Fruit fly (Drosophila melanogaster) whole organism, embryonic: ENCODE measurements around the gene CG11095.

Source experiments
- Adf1 ChIP-seq: fragments of 200-800 bp; sonication (Bioruptor generic); IDR thresholded peaks from 2 replicates; pipeline ENCODE4 v1.3.6; 2022; ENCODE audit warnings: missing biosample characterization, missing genetic modification characterization
- Atf-2 ChIP-seq: fragments of 200-800 bp; sonication (Bioruptor generic); optimal IDR thresholded peaks from 2 replicates; lab custom pipeline; 2016; ENCODE audit warnings: missing biosample characterization, missing genetic modification characterization
- Bdp1 ChIP-seq: fragments of 200-800 bp; sonication (Bioruptor generic); optimal IDR thresholded peaks from 3 replicates; lab custom pipeline; 2016; ENCODE audit warnings: missing biosample characterization, missing genetic modification characterization
- Bgb ChIP-seq: fragments of 200-800 bp; sonication (Bioruptor generic); IDR thresholded peaks from 2 replicates; pipeline ENCODE4 v1.3.6; 2022; ENCODE audit warnings: missing biosample characterization, missing genetic modification characterization; ENCODE audit not compliant: partially characterized antibody
- Blimp-1 ChIP-seq: fragments of 200-800 bp; sonication (Bioruptor generic); optimal IDR thresholded peaks from 3 replicates; lab custom pipeline; 2018; ENCODE audit warnings: missing biosample characterization, missing genetic modification characterization, mild to moderate bottlenecking, moderate library complexity, missing genetic modification reagents
- BtbVII ChIP-seq: fragments of 200-800 bp; sonication (Bioruptor generic); optimal IDR thresholded peaks from 3 replicates; lab custom pipeline; 2017; ENCODE audit warnings: missing biosample characterization, mild to moderate bottlenecking, missing genetic modification characterization
- CG10462 ChIP-seq: fragments of 200-800 bp; sonication (Bioruptor generic); optimal IDR thresholded peaks from 2 replicates; lab custom pipeline; 2016; ENCODE audit warnings: missing biosample characterization, missing genetic modification characterization
- CG12071 ChIP-seq: fragments of 200-800 bp; sonication (Bioruptor generic); optimal IDR thresholded peaks from 3 replicates; lab custom pipeline; 2018; ENCODE audit warnings: missing biosample characterization, mild to moderate bottlenecking, missing genetic modification characterization
- CG12942 ChIP-seq: fragments of 200-800 bp; sonication (Bioruptor generic); optimal IDR thresholded peaks from 3 replicates; lab custom pipeline; 2016; ENCODE audit warnings: missing biosample characterization, missing genetic modification characterization
- CG13624 ChIP-seq: fragments of 200-800 bp; sonication (Bioruptor generic); optimal IDR thresholded peaks from 2 replicates; lab custom pipeline; 2016; ENCODE audit warnings: missing biosample characterization, missing genetic modification characterization
- CG15514 ChIP-seq: fragments of 200-800 bp; sonication (Bioruptor generic); optimal IDR thresholded peaks from 3 replicates; lab custom pipeline; 2017; ENCODE audit warnings: missing biosample characterization, missing genetic modification characterization, mild to moderate bottlenecking, moderate library complexity, missing genetic modification reagents
- CG17361 ChIP-seq: fragments of 200-800 bp; sonication (Bioruptor generic); IDR thresholded peaks from 3 replicates; pipeline ENCODE4 v1.3.6; 2022; ENCODE audit warnings: missing biosample characterization, missing genetic modification characterization
- CG17568 ChIP-seq: fragments of 200-800 bp; sonication (Bioruptor generic); optimal IDR thresholded peaks from 2 replicates; lab custom pipeline; 2018; ENCODE audit warnings: missing biosample characterization, mild to moderate bottlenecking, missing genetic modification characterization, moderate library complexity
- CG1792 ChIP-seq: fragments of 200-800 bp; sonication (Bioruptor generic); optimal IDR thresholded peaks from 2 replicates; lab custom pipeline; 2016; ENCODE audit warnings: missing biosample characterization, missing genetic modification characterization
- CG2120 ChIP-seq: fragments of 200-800 bp; sonication (Bioruptor generic); optimal IDR thresholded peaks from 3 replicates; lab custom pipeline; 2016; ENCODE audit warnings: missing biosample characterization, missing genetic modification characterization
- CG42726 ChIP-seq: fragments of 200-800 bp; sonication (Bioruptor generic); IDR thresholded peaks from 2 replicates; pipeline ENCODE4 v1.3.6; 2022; ENCODE audit warnings: missing biosample characterization, missing genetic modification characterization; ENCODE audit not compliant: partially characterized antibody
- CG6813 ChIP-seq: fragments of 200-800 bp; sonication (Bioruptor generic); optimal IDR thresholded peaks from 2 replicates; lab custom pipeline; 2017; ENCODE audit warnings: missing biosample characterization, missing genetic modification characterization, mild to moderate bottlenecking, moderate library complexity, missing genetic modification reagents
- CG7745 ChIP-seq: fragments of 200-800 bp; sonication (Bioruptor generic); optimal IDR thresholded peaks from 2 replicates; lab custom pipeline; 2018; ENCODE audit warnings: missing biosample characterization, mild to moderate bottlenecking, missing genetic modification characterization, moderate library complexity
- CG8478 ChIP-seq: fragments of >200 bp; optimal IDR thresholded peaks from 2 replicates; lab custom pipeline; 2018
- CG9609 ChIP-seq: fragments of 200-800 bp; sonication (Bioruptor generic); optimal IDR thresholded peaks from 3 replicates; lab custom pipeline; 2016; ENCODE audit warnings: missing biosample characterization, missing genetic modification characterization
- CrebB ChIP-seq: fragments of 200-800 bp; sonication (Bioruptor generic); optimal IDR thresholded peaks from 3 replicates; lab custom pipeline; 2018; ENCODE audit warnings: missing biosample characterization, mild to moderate bottlenecking, missing genetic modification characterization
- Dad ChIP-seq: fragments of 200-800 bp; sonication (Bioruptor generic); optimal IDR thresholded peaks from 3 replicates; lab custom pipeline; 2016; ENCODE audit warnings: missing biosample characterization, missing genetic modification characterization
- Doc2 ChIP-seq: fragments of 200-800 bp; sonication (Bioruptor generic); IDR thresholded peaks from 2 replicates; pipeline ENCODE4 v1.3.6; 2022; ENCODE audit warnings: missing biosample characterization, missing genetic modification characterization
- Doc3 ChIP-seq: fragments of 200-800 bp; sonication (Bioruptor generic); IDR thresholded peaks from 3 replicates; pipeline ENCODE4 v1.3.6; 2022; ENCODE audit warnings: missing biosample characterization, missing genetic modification characterization; ENCODE audit not compliant: partially characterized antibody
- Drgx ChIP-seq: fragments of 200-800 bp; sonication (Bioruptor generic); IDR thresholded peaks from 2 replicates; pipeline ENCODE4 v1.3.6; 2022; ENCODE audit warnings: missing biosample characterization, missing genetic modification characterization
- Hey ChIP-seq: fragments of 200-800 bp; sonication (Bioruptor generic); optimal IDR thresholded peaks from 3 replicates; lab custom pipeline; 2018; ENCODE audit warnings: missing biosample characterization, mild to moderate bottlenecking, missing genetic modification characterization
- Hr51 ChIP-seq, 2 experiments: fragments of 200-800 bp; sonication (Bioruptor generic); optimal IDR thresholded peaks; 2 replicates in 1 of 2; 3 replicates in 1 of 2; lab custom pipeline; 2016 to 2018; ENCODE audit warnings: missing biosample characterization in 2 of 2, missing genetic modification characterization in 2 of 2, mild to moderate bottlenecking in 1 of 2, moderate library complexity in 1 of 2
- Kr ChIP-seq: fragments of 200-800 bp; sonication (Bioruptor generic); optimal IDR thresholded peaks from 2 replicates; lab custom pipeline; 2017; ENCODE audit warnings: missing biosample characterization, mild to moderate bottlenecking, missing genetic modification characterization
- Nf-YA ChIP-seq: fragments of 200-800 bp; sonication (Bioruptor generic); IDR thresholded peaks from 2 replicates; pipeline ENCODE4 v1.3.6; 2022; ENCODE audit warnings: missing biosample characterization, missing genetic modification characterization
- NfI ChIP-seq: fragments of 200-800 bp; sonication (Bioruptor generic); optimal IDR thresholded peaks from 3 replicates; lab custom pipeline; 2018; ENCODE audit warnings: missing biosample characterization, mild to moderate bottlenecking, missing genetic modification characterization, moderate library complexity
- TFAM ChIP-seq: fragments of 200-800 bp; sonication (Bioruptor generic); optimal IDR thresholded peaks from 2 replicates; lab custom pipeline; 2017; ENCODE audit warnings: missing biosample characterization, missing genetic modification characterization, inconsistent platforms
- Usf ChIP-seq: fragments of 200-800 bp; sonication (Bioruptor generic); optimal IDR thresholded peaks from 2 replicates; lab custom pipeline; 2017; ENCODE audit warnings: missing genotype, missing biosample characterization, missing genetic modification characterization
- Xrp1 ChIP-seq: fragments of 200-800 bp; sonication (Bioruptor generic); IDR thresholded peaks from 2 replicates; pipeline ENCODE4 v1.3.6; 2022; ENCODE audit warnings: missing biosample characterization, missing genetic modification characterization
- YL-1 ChIP-seq: fragments of 200-800 bp; sonication (Bioruptor generic); optimal IDR thresholded peaks from 3 replicates; lab custom pipeline; 2017; ENCODE audit warnings: missing biosample characterization, mild to moderate bottlenecking, missing genetic modification characterization
- bab2 ChIP-seq: fragments of 200-800 bp; sonication (Bioruptor generic); optimal IDR thresholded peaks from 2 replicates; lab custom pipeline; 2016; ENCODE audit warnings: missing biosample characterization, missing genetic modification characterization
- bbx ChIP-seq: fragments of 200-800 bp; sonication (Bioruptor generic); IDR thresholded peaks from 2 replicates; pipeline ENCODE4 v1.3.6; 2022; ENCODE audit warnings: missing biosample characterization, missing genetic modification characterization; ENCODE audit not compliant: partially characterized antibody
- cato ChIP-seq: fragments of 200-800 bp; sonication (Bioruptor generic); optimal IDR thresholded peaks from 2 replicates; lab custom pipeline; 2016; ENCODE audit warnings: missing biosample characterization, missing genetic modification characterization, borderline replicate concordance
- chinmo ChIP-seq: fragments of 200-800 bp; sonication (Bioruptor generic); IDR thresholded peaks from 4 replicates; pipeline ENCODE4 v1.3.6; 2022; ENCODE audit warnings: missing biosample characterization, missing genetic modification characterization; ENCODE audit not compliant: partially characterized antibody
- dimm ChIP-seq: fragments of 200-800 bp; sonication (Bioruptor generic); IDR thresholded peaks from 2 replicates; pipeline ENCODE4 v1.3.6; 2022; ENCODE audit warnings: missing biosample characterization, missing genetic modification characterization
- eve ChIP-seq, 2 experiments: fragments of >200 bp; optimal IDR thresholded peaks; 2 replicates each; lab custom pipeline; 2017; ENCODE audit warnings: missing biosample characterization in 2 of 2, missing genetic modification characterization in 2 of 2
- exex ChIP-seq: fragments of 200-800 bp; sonication (Bioruptor generic); optimal IDR thresholded peaks from 4 replicates; lab custom pipeline; 2018; ENCODE audit warnings: missing biosample characterization, mild to moderate bottlenecking, missing genetic modification characterization, moderate library complexity
- hth ChIP-seq: fragments of >200 bp; optimal IDR thresholded peaks from 2 replicates; lab custom pipeline; 2017; ENCODE audit warnings: inconsistent platforms
- lab ChIP-seq: fragments of 200-800 bp; sonication (Bioruptor generic); optimal IDR thresholded peaks from 3 replicates; lab custom pipeline; 2017; ENCODE audit warnings: missing biosample characterization, missing genetic modification characterization, mild to moderate bottlenecking, moderate library complexity, missing genetic modification reagents
- lilli ChIP-seq: fragments of 200-800 bp; sonication (Bioruptor generic); optimal IDR thresholded peaks from 3 replicates; lab custom pipeline; 2016; ENCODE audit warnings: missing biosample characterization, missing genetic modification characterization
- mld ChIP-seq: fragments of 200-800 bp; sonication (Bioruptor generic); IDR thresholded peaks from 3 replicates; pipeline ENCODE4 v1.3.6; 2022; ENCODE audit warnings: missing biosample characterization, missing genetic modification characterization; ENCODE audit not compliant: partially characterized antibody
- phol ChIP-seq: fragments of 200-800 bp; sonication (Bioruptor generic); optimal IDR thresholded peaks from 3 replicates; lab custom pipeline; 2018; ENCODE audit warnings: missing biosample characterization, mild to moderate bottlenecking, missing genetic modification characterization, moderate library complexity
- schlank ChIP-seq: fragments of 200-800 bp; sonication (Bioruptor generic); optimal IDR thresholded peaks from 2 replicates; lab custom pipeline; 2018; ENCODE audit warnings: missing biosample characterization, mild to moderate bottlenecking, missing genetic modification characterization
- shn ChIP-seq: fragments of 200-800 bp; sonication (Bioruptor generic); optimal IDR thresholded peaks from 3 replicates; lab custom pipeline; 2016; ENCODE audit warnings: missing biosample characterization, missing genetic modification characterization
- sqz ChIP-seq: fragments of 200-800 bp; sonication (Bioruptor generic); optimal IDR thresholded peaks from 3 replicates; lab custom pipeline; 2018; ENCODE audit warnings: missing biosample characterization, mild to moderate bottlenecking, missing genetic modification characterization
- toy ChIP-seq: fragments of 200-800 bp; sonication (Bioruptor generic); IDR thresholded peaks from 2 replicates; pipeline ENCODE4 v1.3.6; 2022; ENCODE audit warnings: missing biosample characterization, missing genetic modification characterization

Gene CG11095

dm6 chrX:13788973-13789682 is 22.4 kb upstream of the CG11095 start (continued):
- TF ChIP-seq Hr51 (GFP tag; optimal IDR thresholded peaks at IDR 0.05; lab: Kevin White, UChicago) (peak in 1 of 2 experiments; percentile 50), CG9609 (no peak), eve (GFP tag; optimal IDR thresholded peaks at IDR 0.05; lab: Kevin White, UChicago) (peak in 1 of 2 experiments; percentile 83), BtbVII (GFP tag; lab: Kevin White, UChicago) (peak; percentile 24), TFAM (no peak), mld (GFP tag; lab: Robert Waterston, UW) (no peak), Doc2 (GFP tag; lab: Robert Waterston, UW) (no peak), CG42726 (GFP tag; lab: Robert Waterston, UW) (no peak), CG8478 (no peak), Hey (tag; lab: Kevin White, UChicago) (no peak), Bgb (GFP tag; lab: Robert Waterston, UW) (no peak), Kr (GFP tag; lab: Kevin White, UChicago) (no peak), Nf-YA (GFP tag; lab: Robert Waterston, UW) (no peak), lilli (GFP tag; lab: Kevin White, UChicago) (peak; percentile 43), lab (GFP tag; lab: Kevin White, UChicago) (peak; percentile 47), Drgx (GFP tag; lab: Robert Waterston, UW) (no peak), CG2120 (peak; percentile 58), Atf-2 (GFP tag; lab: Kevin White, UChicago) (peak; percentile 9), Usf (GFP tag; lab: Kevin White, UChicago) (no peak), shn (GFP tag; lab: Kevin White, UChicago) (no peak), cato (GFP tag; lab: Kevin White, UChicago) (no peak), CG1792 (no peak), CG6813 (no peak), Blimp-1 (GFP tag; lab: Kevin White, UChicago) (peak; percentile 40), CG13624 (peak; percentile 9), dimm (GFP tag; lab: Robert Waterston, UW) (no peak), Dad (GFP tag; lab: Kevin White, UChicago) (no peak), CG15514 (GFP tag; lab: Kevin White, UChicago) (peak; percentile 33), CG10462 (no peak), NfI (GFP tag; lab: Kevin White, UChicago) (no peak), Doc3 (GFP tag; lab: Robert Waterston, UW) (no peak), bbx (GFP tag; lab: Robert Waterston, UW) (no peak), Bdp1 (GFP tag; lab: Kevin White, UChicago) (no peak), Xrp1 (peak; percentile 59; the same call in 1 of the 2 replicates), CG12071 (peak; percentile 17), sqz (peak; percentile 17), CG17361 (GFP tag; lab: Robert Waterston, UW) (peak; percentile 47; the same call in 1 of the 3 replicates), CG17568 (GFP tag; lab: Kevin White, UChicago) (no peak), YL-1 (GFP tag; lab: Kevin White, UChicago) (no peak), phol (tag; lab: Kevin White, UChicago) (peak; percentile 36), bab2 (GFP tag; lab: Kevin White, UChicago) (peak; percentile 16), CG7745 (no peak), chinmo (GFP tag; lab: Robert Waterston, UW) (no peak), hth (lab: Kevin White, UChicago) (no peak), Adf1 (GFP tag; lab: Robert Waterston, UW) (no peak), toy (no peak), CrebB (no peak), schlank (tag; lab: Kevin White, UChicago) (no peak), CG12942 (no peak), exex (tag; lab: Kevin White, UChicago) (no peak)
